Worm (Caenorhabditis elegans) whole organism, young adult: ENCODE measurements around the gene F58A4.2.

Experiments
- B0336.3 ChIP-seq: fragments of 200-800 bp; sonication (Bioruptor generic); IDR thresholded peaks from 2 replicates; pipeline ENCODE4 v1.3.6; 2022; ENCODE audit warnings: missing genetic modification characterization, missing compliant biosample characterization
- F10E7.11 ChIP-seq: sonication (generic microtip); optimal IDR thresholded peaks from 2 replicates; lab custom pipeline; 2017; ENCODE audit warnings: mild to moderate bottlenecking, missing genetic modification characterization, moderate library complexity, missing compliant biosample characterization
- F23B12.7 ChIP-seq: sonication (generic microtip); optimal IDR thresholded peaks from 2 replicates; lab custom pipeline; 2017; ENCODE audit warnings: missing genetic modification characterization, mild to moderate bottlenecking, missing compliant biosample characterization, antibody characterized with exemption, moderate library complexity; ENCODE audit not compliant: insufficient read depth
- F52B5.7 ChIP-seq: sonication (generic microtip); optimal IDR thresholded peaks from 2 replicates; lab custom pipeline; 2016; ENCODE audit warnings: mild to moderate bottlenecking, missing genetic modification characterization, missing compliant biosample characterization
- F57A8.1 ChIP-seq: fragments of 200-800 bp; sonication (Bioruptor generic); optimal IDR thresholded peaks from 2 replicates; lab custom pipeline; 2018; ENCODE audit warnings: mild to moderate bottlenecking, missing genetic modification characterization, moderate library complexity, missing compliant biosample characterization
- F57C9.4 ChIP-seq: sonication (generic microtip); optimal IDR thresholded peaks from 2 replicates; lab custom pipeline; 2017; ENCODE audit warnings: mild to moderate bottlenecking, missing genetic modification characterization, missing compliant biosample characterization
- K11D2.4 ChIP-seq: fragments of 200-800 bp; sonication (Bioruptor generic); IDR thresholded peaks from 2 replicates; pipeline ENCODE4 v1.3.6; 2022; ENCODE audit warnings: missing genetic modification reagents, missing genetic modification characterization, missing compliant biosample characterization
- K12H6.12 ChIP-seq: fragments of 200-800 bp; sonication (Bioruptor generic); optimal IDR thresholded peaks from 2 replicates; lab custom pipeline; 2018; ENCODE audit warnings: mild to moderate bottlenecking, missing genetic modification characterization, missing compliant biosample characterization
- Y53G8AR.9 ChIP-seq: fragments of 200-800 bp; sonication (Bioruptor generic); conservative IDR thresholded peaks from 2 replicates; pipeline ENCODE4 v1.3.6; 2022; ENCODE audit warnings: missing genetic modification reagents, missing genetic modification characterization, missing compliant biosample characterization
- Y67H2A.10 ChIP-seq: fragments of 200-800 bp; sonication (Bioruptor generic); conservative IDR thresholded peaks from 2 replicates; pipeline ENCODE4 v1.3.6; 2022; ENCODE audit warnings: missing genetic modification reagents, missing genetic modification characterization, missing compliant biosample characterization
- Y79H2A.3 ChIP-seq: fragments of 200-800 bp; sonication (Bioruptor generic); conservative IDR thresholded peaks from 2 replicates; pipeline ENCODE4 v1.3.6; 2022; ENCODE audit warnings: missing genetic modification reagents, missing genetic modification characterization, missing compliant biosample characterization
- Y95B8A.8 ChIP-seq: fragments of 200-800 bp; sonication (Bioruptor generic); IDR thresholded peaks from 2 replicates; pipeline ENCODE4 v1.3.6; 2022; ENCODE audit warnings: missing genetic modification reagents, missing genetic modification characterization, missing compliant biosample characterization
- ZK185.1 ChIP-seq: sonication (generic microtip); optimal IDR thresholded peaks from 2 replicates; lab custom pipeline; 2016; ENCODE audit warnings: mild to moderate bottlenecking, missing genetic modification characterization, missing compliant biosample characterization; ENCODE audit not compliant: poor library complexity, severe bottlenecking
- aptf-2 ChIP-seq: fragments of 200-800 bp; sonication (Bioruptor generic); conservative IDR thresholded peaks from 2 replicates; pipeline ENCODE4 v1.3.6; 2022; ENCODE audit warnings: missing genetic modification reagents, missing genetic modification characterization, missing compliant biosample characterization
- aptf-3 ChIP-seq: fragments of 200-800 bp; sonication (Bioruptor generic); IDR thresholded peaks from 2 replicates; pipeline ENCODE4 v1.3.6; 2022; ENCODE audit warnings: missing genetic modification characterization, missing compliant biosample characterization
- atf-7 ChIP-seq: sonication (generic microtip); optimal IDR thresholded peaks from 2 replicates; lab custom pipeline; 2017; ENCODE audit warnings: mild to moderate bottlenecking, missing genetic modification characterization, missing compliant biosample characterization
- attf-5 ChIP-seq: fragments of 200-800 bp; sonication (Bioruptor generic); optimal IDR thresholded peaks from 2 replicates; lab custom pipeline; 2018; ENCODE audit warnings: mild to moderate bottlenecking, missing genetic modification characterization, missing compliant biosample characterization
- bed-1 ChIP-seq: fragments of 200-800 bp; sonication (Bioruptor generic); IDR thresholded peaks from 2 replicates; pipeline ENCODE4 v1.3.6; 2022; ENCODE audit warnings: missing genetic modification reagents, missing genetic modification characterization, missing compliant biosample characterization
- cebp-1 ChIP-seq, 2 experiments: fragments of 200-800 bp in 1 of 2; sonication (Bioruptor generic) in 1 of 2; sonication (generic microtip) in 1 of 2; IDR thresholded peaks in 1 of 2; optimal IDR thresholded peaks in 1 of 2; 2 replicates each; pipeline versions ENCODE4 v1.3.6 to Lab custom; 2017 to 2022; ENCODE audit warnings: missing compliant biosample characterization in 2 of 2, missing genetic modification characterization in 2 of 2, mild to moderate bottlenecking in 1 of 2, missing genetic modification reagents in 1 of 2, moderate library complexity in 1 of 2
- cebp-2 ChIP-seq: fragments of 200-800 bp; sonication (Bioruptor generic); IDR thresholded peaks from 2 replicates; pipeline ENCODE4 v1.3.6; 2022; ENCODE audit warnings: missing genetic modification characterization, missing compliant biosample characterization
- ceh-27 ChIP-seq: fragments of 200-800 bp; sonication (Bioruptor generic); optimal IDR thresholded peaks from 2 replicates; lab custom pipeline; 2018; ENCODE audit warnings: mild to moderate bottlenecking, missing genetic modification characterization, moderate library complexity, missing compliant biosample characterization
- ceh-91 ChIP-seq: fragments of 200-800 bp; sonication (Bioruptor generic); IDR thresholded peaks from 2 replicates; pipeline ENCODE4 v1.3.6; 2022; ENCODE audit warnings: missing genetic modification reagents, missing genetic modification characterization, missing compliant biosample characterization
- chd-7 ChIP-seq: sonication (generic microtip); optimal IDR thresholded peaks from 2 replicates; lab custom pipeline; 2016; ENCODE audit warnings: mild to moderate bottlenecking, missing genetic modification characterization, moderate library complexity, missing compliant biosample characterization
- die-1 ChIP-seq: sonication (generic microtip); optimal IDR thresholded peaks from 2 replicates; lab custom pipeline; 2016; ENCODE audit warnings: missing genotype, mild to moderate bottlenecking, missing genetic modification characterization, missing compliant biosample characterization
- egl-18 ChIP-seq: fragments of 200-800 bp; sonication (Bioruptor generic); IDR thresholded peaks from 2 replicates; pipeline ENCODE4 v1.3.6; 2022; ENCODE audit warnings: missing genetic modification reagents, missing genetic modification characterization, missing compliant biosample characterization
- ekl-4 ChIP-seq: fragments of 200-800 bp; sonication (Bioruptor generic); IDR thresholded peaks from 2 replicates; pipeline ENCODE4 v1.3.6; 2022; ENCODE audit warnings: missing genetic modification reagents, missing genetic modification characterization, missing compliant biosample characterization
- ets-4 ChIP-seq: fragments of 200-800 bp; sonication (Bioruptor generic); optimal IDR thresholded peaks from 2 replicates; lab custom pipeline; 2018; ENCODE audit warnings: mild to moderate bottlenecking, missing genetic modification characterization, missing compliant biosample characterization
- gei-17 ChIP-seq: fragments of 200-800 bp; sonication (Bioruptor generic); optimal IDR thresholded peaks from 2 replicates; lab custom pipeline; 2018; ENCODE audit warnings: mild to moderate bottlenecking, missing genetic modification characterization, missing compliant biosample characterization
- hlh-12 ChIP-seq: sonication (generic microtip); optimal IDR thresholded peaks from 2 replicates; lab custom pipeline; 2016; ENCODE audit warnings: missing genetic modification characterization, missing compliant biosample characterization
- hlh-26 ChIP-seq: fragments of 200-800 bp; sonication (Bioruptor generic); conservative IDR thresholded peaks from 2 replicates; pipeline ENCODE4 v1.3.6; 2022; ENCODE audit warnings: missing genetic modification reagents, missing genetic modification characterization, missing compliant biosample characterization
- hsf-1 ChIP-seq: fragments of 200-800 bp; sonication (Bioruptor generic); IDR thresholded peaks from 2 replicates; pipeline ENCODE4 v1.3.6; 2022; ENCODE audit warnings: missing genetic modification reagents, missing genetic modification characterization, missing compliant biosample characterization
- lag-1 ChIP-seq: fragments of 200-800 bp; sonication (Bioruptor generic); IDR thresholded peaks from 2 replicates; pipeline ENCODE4 v1.3.6; 2022; ENCODE audit warnings: missing genetic modification reagents, missing genetic modification characterization, missing compliant biosample characterization
- lin-26 ChIP-seq: fragments of 200-800 bp; sonication (Bioruptor generic); IDR thresholded peaks from 2 replicates; pipeline ENCODE4 v1.3.6; 2022; ENCODE audit warnings: missing genetic modification reagents, missing genetic modification characterization, missing compliant biosample characterization
- lin-35 ChIP-seq, 3 experiments: fragments of 150-350 bp in 2 of 3; sonication (generic microtip) in 1 of 3; optimal IDR thresholded peaks; 2 replicates each; lab custom pipeline; 2014 to 2018; ENCODE audit warnings: missing biosample characterization in 3 of 3, missing genetic modification characterization in 3 of 3, missing genetic modification reagents in 3 of 3
- madf-8 ChIP-seq: fragments of 200-800 bp; sonication (Bioruptor generic); conservative IDR thresholded peaks from 2 replicates; pipeline ENCODE4 v1.3.6; 2022; ENCODE audit warnings: missing genetic modification reagents, missing genetic modification characterization, missing compliant biosample characterization
- mcd-1 ChIP-seq: fragments of 200-800 bp; sonication (Bioruptor generic); IDR thresholded peaks from 2 replicates; pipeline ENCODE4 v1.3.6; 2022; ENCODE audit warnings: missing genetic modification reagents, missing genetic modification characterization, missing compliant biosample characterization
- mel-28 ChIP-seq: sonication (generic microtip); optimal IDR thresholded peaks from 2 replicates; lab custom pipeline; 2016; ENCODE audit warnings: borderline replicate concordance, mild to moderate bottlenecking, missing genetic modification characterization, missing compliant biosample characterization
- mes-4 ChIP-seq: sonication (generic microtip); optimal IDR thresholded peaks from 2 replicates; lab custom pipeline; 2016; ENCODE audit warnings: missing genotype, missing genetic modification characterization, missing compliant biosample characterization
- nfyb-1 ChIP-seq: fragments of 200-800 bp; sonication (Bioruptor generic); IDR thresholded peaks from 2 replicates; pipeline ENCODE4 v1.3.6; 2022; ENCODE audit warnings: missing genetic modification reagents, missing genetic modification characterization, missing compliant biosample characterization
- pbrm-1 ChIP-seq: fragments of 200-800 bp; sonication (Bioruptor generic); IDR thresholded peaks from 2 replicates; pipeline ENCODE4 v1.3.6; 2022; ENCODE audit warnings: missing genetic modification reagents, missing genetic modification characterization, missing compliant biosample characterization
- pha-4 ChIP-seq: fragments of 150-350 bp; sonication (generic microtip); optimal IDR thresholded peaks from 2 replicates; lab custom pipeline; 2014; ENCODE audit warnings: missing biosample characterization, missing genetic modification reagents, missing genetic modification characterization
- snpc-4 ChIP-seq, 5 experiments: fragments of 150-350 bp in 1 of 5; sonication (generic microtip) in 4 of 5; optimal IDR thresholded peaks; 2 replicates each; lab custom pipeline; 2014 to 2018; ENCODE audit warnings: missing genetic modification characterization in 5 of 5, missing biosample characterization in 3 of 5, antibody characterized with exemption in 2 of 5, mild to moderate bottlenecking in 2 of 5, missing compliant biosample characterization in 2 of 5, missing genotype in 2 of 5, moderate library complexity in 2 of 5, missing genetic modification reagents in 1 of 5
- somi-1 ChIP-seq: fragments of 200-800 bp; sonication (Bioruptor generic); optimal IDR thresholded peaks from 2 replicates; lab custom pipeline; 2018; ENCODE audit warnings: mild to moderate bottlenecking, missing genetic modification characterization, missing compliant biosample characterization
- zfh-2 ChIP-seq: fragments of 200-800 bp; sonication (Bioruptor generic); conservative IDR thresholded peaks from 2 replicates; pipeline ENCODE4 v1.3.6; 2022; ENCODE audit warnings: missing genetic modification reagents, missing genetic modification characterization, missing compliant biosample characterization
- zim-3 ChIP-seq: sonication (generic microtip); optimal IDR thresholded peaks from 2 replicates; lab custom pipeline; 2017; ENCODE audit warnings: mild to moderate bottlenecking, missing genetic modification characterization, moderate library complexity, missing compliant biosample characterization
- ztf-22 ChIP-seq: fragments of 200-800 bp; sonication (Bioruptor generic); optimal IDR thresholded peaks from 2 replicates; lab custom pipeline; 2018; ENCODE audit warnings: mild to moderate bottlenecking, missing genetic modification characterization, moderate library complexity, missing compliant biosample characterization
- ztf-28 ChIP-seq: fragments of 200-800 bp; sonication (Bioruptor generic); IDR thresholded peaks from 2 replicates; pipeline ENCODE4 v1.3.6; 2022; ENCODE audit warnings: missing genetic modification reagents, missing genetic modification characterization, missing compliant biosample characterization
- ztf-6 ChIP-seq: fragments of 200-800 bp; sonication (Bioruptor generic); IDR thresholded peaks from 2 replicates; pipeline ENCODE4 v1.3.6; 2022; ENCODE audit warnings: missing genetic modification reagents, missing genetic modification characterization, missing compliant biosample characterization

Gene F58A4.2

DNA sequence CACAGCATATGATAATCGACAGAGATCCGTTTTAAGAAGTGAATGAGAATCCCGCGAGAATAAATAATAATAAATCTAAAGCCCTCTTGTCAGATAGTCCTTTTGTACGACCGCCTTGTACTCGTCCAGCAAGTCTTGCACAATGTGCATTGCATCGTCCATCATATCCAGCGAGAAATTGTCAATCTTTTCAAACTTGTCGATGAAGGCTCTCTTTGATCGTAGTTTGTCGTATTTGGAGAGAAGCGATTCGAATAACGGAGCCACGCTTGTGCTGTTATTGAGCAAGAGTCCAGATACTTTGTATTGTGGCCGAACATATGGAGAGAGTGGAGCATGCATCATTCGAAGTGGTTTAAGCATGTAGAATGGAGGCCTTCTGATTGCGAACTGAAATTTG lies 26.1 kb upstream of the F58A4.2 start:
- TF ChIP-seq mes-4 (tag; lab: Kevin White, UChicago) = no peak
- peak; percentile 57 for TF ChIP-seq ZK185.1 (tag; lab: Kevin White, UChicago)
- TF ChIP-seq aptf-3 (GFP tag; lab: Robert Waterston, UW) = no peak
- TF ChIP-seq ztf-6 = no peak
- TF ChIP-seq ceh-91 (GFP tag; lab: Robert Waterston, UW) = no peak
- peak; percentile 5; the same call in 1 of the 2 replicates for TF ChIP-seq hsf-1 (GFP tag; lab: Robert Waterston, UW)
- 0 out of 2 replicates have a peak, but pooled peaks have one; percentile 50 for TF ChIP-seq ekl-4 (GFP tag; lab: Robert Waterston, UW)
- TF ChIP-seq lin-26 (GFP tag; lab: Robert Waterston, UW) = peak; percentile 6; the same call in 1 of the 2 replicates
- TF ChIP-seq cebp-1 (GFP tag; IDR thresholded peaks at IDR 0.05; lab: Robert Waterston, UW) = no peak
- peak; percentile 46 for TF ChIP-seq cebp-1 (tag; optimal IDR thresholded peaks at IDR 0.05; lab: Kevin White, UChicago)
- TF ChIP-seq zim-3 = peak; percentile 50
- TF ChIP-seq gei-17 (GFP tag; lab: Kevin White, UChicago) = no peak
- TF ChIP-seq ets-4 = no peak
- no peak for TF ChIP-seq F57A8.1 (GFP tag; lab: Kevin White, UChicago)
- TF ChIP-seq snpc-4 (GFP tag; optimal IDR thresholded peaks at IDR 0.05; lab: Kevin White, UChicago) = no peak
- no peak for TF ChIP-seq snpc-4 (tag; optimal IDR thresholded peaks at IDR 0.05; lab: Kevin White, UChicago)
- TF ChIP-seq die-1 (tag; lab: Kevin White, UChicago) = no peak
- TF ChIP-seq nfyb-1 (GFP tag; lab: Robert Waterston, UW) = no peak
- TF ChIP-seq mel-28 (tag; lab: Kevin White, UChicago) = no peak
- TF ChIP-seq K11D2.4 (GFP tag; lab: Robert Waterston, UW) = 0 out of 2 replicates have a peak, but pooled peaks have one; percentile 15
- peak; percentile 32; the same call in 1 of the 2 replicates for TF ChIP-seq B0336.3 (GFP tag; lab: Robert Waterston, UW)
- TF ChIP-seq cebp-2 (GFP tag; lab: Robert Waterston, UW) = no peak
- TF ChIP-seq lin-35 (GFP tag; optimal IDR thresholded peaks at IDR 0.05; lab: Kevin White, UChicago) = peak in 1 of 3 experiments; percentile 5
- no peak for TF ChIP-seq F23B12.7
- peak; percentile 29 for TF ChIP-seq attf-5
- TF ChIP-seq egl-18 = no peak
- no peak for TF ChIP-seq Y67H2A.10 (GFP tag; lab: Robert Waterston, UW)
- no peak for TF ChIP-seq ztf-22 (GFP tag; lab: Kevin White, UChicago)
- TF ChIP-seq mcd-1 = peak; percentile 36; the same call in 1 of the 2 replicates
- TF ChIP-seq Y79H2A.3 = no peak
- no peak for TF ChIP-seq K12H6.12
- TF ChIP-seq ceh-27 = no peak
- TF ChIP-seq chd-7 = peak; percentile 37
- TF ChIP-seq pbrm-1 (GFP tag; lab: Robert Waterston, UW) = 0 out of 2 replicates have a peak, but pooled peaks have one; percentile 21
- no peak for TF ChIP-seq atf-7 (tag; lab: Kevin White, UChicago)
- no peak for TF ChIP-seq Y95B8A.8

DNA sequence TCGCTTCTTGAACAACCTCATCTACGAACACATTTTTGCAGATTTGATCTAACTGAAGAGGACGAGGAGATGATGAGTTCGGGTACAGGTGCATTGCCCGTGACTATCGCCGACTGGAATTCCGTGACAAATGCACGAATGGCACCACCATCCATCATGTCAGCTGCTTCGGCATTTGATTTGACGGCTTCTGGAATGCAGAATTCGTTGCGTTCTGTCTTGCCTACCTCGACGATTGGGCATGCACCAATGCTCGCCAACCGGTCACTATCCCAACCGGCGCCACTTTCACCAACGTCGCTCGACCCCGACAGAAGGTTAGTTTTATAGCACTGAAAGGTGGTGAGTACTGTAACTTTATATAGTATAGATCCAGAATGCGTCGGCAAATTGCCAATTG lies 22.9 kb upstream of the F58A4.2 start:
- no peak for TF ChIP-seq pha-4 (tag; lab: Kevin White, UChicago)
- no peak for TF ChIP-seq Y53G8AR.9 (GFP tag; lab: Robert Waterston, UW)
- no peak for TF ChIP-seq F23B12.7
- TF ChIP-seq madf-8 (GFP tag; lab: Robert Waterston, UW) = no peak
- peak; percentile 47 for TF ChIP-seq F52B5.7 (tag; lab: Kevin White, UChicago)
- no peak for TF ChIP-seq hlh-12 (tag; lab: Kevin White, UChicago)
- TF ChIP-seq zim-3 = no peak
- TF ChIP-seq hlh-26 (GFP tag; lab: Robert Waterston, UW) = no peak
- TF ChIP-seq lag-1 (GFP tag; lab: Robert Waterston, UW) = no peak
- 0 out of 2 replicates have a peak, but pooled peaks have one; percentile 47 for TF ChIP-seq ztf-28 (GFP tag; lab: Robert Waterston, UW)
- TF ChIP-seq bed-1 = no peak
- TF ChIP-seq F10E7.11 (tag; lab: Kevin White, UChicago) = no peak
- peak; percentile 46; the same call in 1 of the 2 replicates for TF ChIP-seq zfh-2 (GFP tag; lab: Robert Waterston, UW)
- TF ChIP-seq somi-1 (GFP tag; lab: Kevin White, UChicago) = no peak
- TF ChIP-seq F57C9.4 = no peak
- TF ChIP-seq K12H6.12 = peak; percentile 2
- no peak for TF ChIP-seq mel-28 (tag; lab: Kevin White, UChicago)
- no peak for TF ChIP-seq aptf-2 (GFP tag; lab: Robert Waterston, UW)
